Fruit fly (Drosophila melanogaster): Measurements from ENCODE around the gene CG42740.
A peak's percentile ranks its signal among the peaks of the same experiment; 100 is the strongest.

The CG42740 gene

dm6 chr3R:30453236-30453635 is 30.5 kb upstream of the CG42740 start:
- TF ChIP-seq CG34367 (tag; optimal IDR thresholded peaks at IDR 0.05) (no peak), Snoo (tag; optimal IDR thresholded peaks at IDR 0.05) (no peak)

DNA sequence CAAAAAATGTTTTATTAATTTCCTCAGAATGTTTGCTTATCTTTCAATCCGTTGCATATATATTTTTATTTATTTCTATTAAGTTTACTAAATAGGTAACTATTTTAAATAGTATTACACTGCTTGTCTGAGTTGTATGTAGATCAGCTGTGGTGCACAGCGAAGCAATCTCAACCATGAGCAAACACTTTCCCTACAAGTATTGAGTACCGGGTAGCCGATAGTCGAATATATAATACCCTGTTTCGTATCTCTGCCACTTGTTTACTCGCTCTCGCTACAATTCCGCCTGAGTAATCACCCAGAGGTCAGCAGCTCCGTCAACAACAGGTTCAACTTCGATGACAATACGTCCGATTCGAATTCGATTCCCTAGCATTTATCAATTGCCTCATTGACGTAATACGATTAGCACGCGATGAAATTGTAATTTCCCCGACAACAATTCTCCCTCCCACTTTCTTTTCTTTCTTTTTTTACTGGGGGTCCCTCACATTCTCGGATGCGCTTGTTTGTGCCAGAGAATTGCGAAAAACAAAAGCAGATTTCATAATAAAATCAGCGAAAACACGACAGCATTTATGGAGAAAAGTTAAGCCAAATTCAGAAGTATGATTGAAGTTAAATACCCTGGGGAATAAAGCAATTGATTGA is 28.0 kb upstream of the CG42740 start:
- TF ChIP-seq EcR (GFP tag; optimal IDR thresholded peaks at IDR 0.05) = peak; percentile 27
- no peak for TF ChIP-seq rn (GFP tag; IDR thresholded peaks at IDR 0.05)

dm6 chr3R:30450224-30450623 is 27.5 kb upstream of the CG42740 start:
- TF ChIP-seq CG10348 (GFP tag; IDR thresholded peaks at IDR 0.05) (no peak), CG13204 (GFP tag; optimal IDR thresholded peaks at IDR 0.05) (peak; percentile 37), CG34367 (tag; optimal IDR thresholded peaks at IDR 0.05) (peak; percentile 16), CG14655 (GFP tag; optimal IDR thresholded peaks at IDR 0.05) (no peak), gl (tag; optimal IDR thresholded peaks at IDR 0.05) (peak; percentile 31), Ets98B (GFP tag; IDR thresholded peaks at IDR 0.05) (peak; percentile 39; the same call in 1 of the 2 replicates), CG9948 (tag; optimal IDR thresholded peaks at IDR 0.05) (no peak), Pif1A (GFP tag; optimal IDR thresholded peaks at IDR 0.05) (peak; percentile 77), CG17806 (tag; optimal IDR thresholded peaks at IDR 0.05) (peak; percentile 2), CG12605 (GFP tag; IDR thresholded peaks at IDR 0.05) (peak; percentile 33; the same call in 1 of the 2 replicates), Snoo (tag; optimal IDR thresholded peaks at IDR 0.05) (peak; percentile 62), Pif1B (GFP tag; optimal IDR thresholded peaks at IDR 0.05) (peak; percentile 80), CG4496 (GFP tag; IDR thresholded peaks at IDR 0.05) (peak; percentile 48; the same call in 1 of the 3 replicates), rn (GFP tag; IDR thresholded peaks at IDR 0.05) (no peak), fd96Ca (GFP tag; IDR thresholded peaks at IDR 0.05) (peak; percentile 32; the same call in 1 of the 3 replicates)

- TF ChIP-seq Pif1A (GFP tag; optimal IDR thresholded peaks at IDR 0.05) (no peak), EcR (GFP tag; optimal IDR thresholded peaks at IDR 0.05) (no peak), CG4496 (GFP tag; IDR thresholded peaks at IDR 0.05) (no peak), CG14655 (GFP tag; optimal IDR thresholded peaks at IDR 0.05) (no peak), CG8301 (tag; optimal IDR thresholded peaks at IDR 0.05) (no peak), CG12605 (GFP tag; IDR thresholded peaks at IDR 0.05) (no peak), rn (GFP tag; IDR thresholded peaks at IDR 0.05) (no peak), gl (tag; optimal IDR thresholded peaks at IDR 0.05) (no peak), D1 (tag; optimal IDR thresholded peaks at IDR 0.05) (no peak), Pif1B (GFP tag; optimal IDR thresholded peaks at IDR 0.05) (no peak), CG32121 (GFP tag; IDR thresholded peaks at IDR 0.05) (no peak)
These were observed 26.7 kb upstream of the CG42740 start for dm6 chr3R:30449446-30449845.

DNA sequence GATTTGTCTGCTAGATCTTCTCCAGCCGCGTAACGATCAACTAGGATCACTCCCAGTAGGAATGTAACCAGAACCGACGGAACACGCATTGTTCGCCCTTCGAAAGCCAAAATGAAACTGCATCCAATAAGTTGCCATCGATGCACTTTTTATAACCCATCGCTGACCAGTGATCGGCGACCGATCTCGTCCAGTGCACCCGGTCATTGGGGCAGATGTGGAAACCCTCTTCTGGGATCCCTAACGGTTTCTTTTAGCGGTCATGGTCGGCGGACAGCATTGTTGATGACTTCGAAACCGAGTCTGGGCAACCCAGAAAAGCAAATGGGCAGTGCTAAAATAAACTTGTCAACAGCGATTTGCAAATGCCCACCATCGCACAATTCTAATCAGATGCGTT is 22.2 kb upstream of the CG42740 start, which contains the start of gene Osi23:
Gene Osi23 (minus strand): TSS at position 101 of the 400 bp plus-strand sequence.
- TF ChIP-seq CG15710 (tag; optimal IDR thresholded peaks at IDR 0.05) (no peak), Pif1B (GFP tag; optimal IDR thresholded peaks at IDR 0.05) (no peak)

DNA sequence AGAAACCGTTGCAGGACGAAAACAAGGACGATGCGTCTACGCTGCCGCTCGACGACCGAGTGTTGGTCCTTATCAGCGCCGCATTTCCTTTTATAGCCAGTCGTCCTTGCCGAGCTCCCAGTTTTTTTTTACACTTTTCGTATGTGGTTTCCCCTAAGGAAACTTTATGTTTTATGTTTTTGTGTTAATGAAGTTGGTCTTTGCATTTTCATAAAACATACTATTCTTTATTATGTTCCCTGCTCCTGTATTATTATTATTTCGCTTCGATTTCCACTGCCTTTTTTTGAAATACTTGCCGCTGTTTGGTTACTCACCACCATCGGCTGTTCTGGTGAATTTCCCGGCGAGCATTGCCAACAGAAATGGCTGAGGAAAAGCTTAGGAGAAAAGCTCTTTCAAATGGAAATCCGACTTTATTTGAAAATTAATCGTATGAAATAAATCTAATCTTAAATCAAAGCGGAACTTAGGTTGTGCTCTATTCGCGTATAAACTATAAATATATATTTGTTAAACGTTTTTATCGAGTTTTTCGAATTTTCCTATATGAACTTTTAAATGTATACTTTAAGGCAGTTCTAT is 20.9 kb upstream of the CG42740 start, which contains the start of gene CG15537:
Gene CG15537 (minus strand): TSS at position 51 of the 585 bp plus-strand sequence.
- TF ChIP-seq Snoo (tag; optimal IDR thresholded peaks at IDR 0.05) (no peak), rn (GFP tag; IDR thresholded peaks at IDR 0.05) (no peak), CG15710 (tag; optimal IDR thresholded peaks at IDR 0.05) (no peak), CG10348 (GFP tag; IDR thresholded peaks at IDR 0.05) (no peak), fd96Ca (GFP tag; IDR thresholded peaks at IDR 0.05) (no peak), D1 (tag; optimal IDR thresholded peaks at IDR 0.05) (no peak), Pif1B (GFP tag; optimal IDR thresholded peaks at IDR 0.05) (no peak), CG14655 (GFP tag; optimal IDR thresholded peaks at IDR 0.05) (no peak), CG12605 (GFP tag; IDR thresholded peaks at IDR 0.05) (no peak), CG8159 (tag; optimal IDR thresholded peaks at IDR 0.05) (no peak), CG13204 (GFP tag; optimal IDR thresholded peaks at IDR 0.05) (no peak), CG32121 (GFP tag; IDR thresholded peaks at IDR 0.05) (no peak), CG9948 (tag; optimal IDR thresholded peaks at IDR 0.05) (no peak), Pif1A (GFP tag; optimal IDR thresholded peaks at IDR 0.05) (no peak), Ets98B (GFP tag; IDR thresholded peaks at IDR 0.05) (no peak), gl (tag; optimal IDR thresholded peaks at IDR 0.05) (no peak), CG8301 (tag; optimal IDR thresholded peaks at IDR 0.05) (no peak), CG17806 (tag; optimal IDR thresholded peaks at IDR 0.05) (no peak), EcR (GFP tag; optimal IDR thresholded peaks at IDR 0.05) (no peak)

All from whole organism, pupa.